Worm (Caenorhabditis elegans) whole organism, L3 larva: Measurements from ENCODE around the gene acl-9.

Experiments
- egl-27 ChIP-seq: sonication (generic microtip); optimal IDR thresholded peaks from 4 replicates; lab custom pipeline; 2017; ENCODE audit warnings: missing biosample characterization, missing genetic modification reagents, missing genetic modification characterization
- hmg-11 ChIP-seq: sonication (generic microtip); optimal IDR thresholded peaks from 2 replicates; lab custom pipeline; 2016; ENCODE audit warnings: missing genetic modification characterization, missing compliant biosample characterization
- jun-1 ChIP-seq: fragments of 150-350 bp; optimal IDR thresholded peaks from 2 replicates; lab custom pipeline; 2014; ENCODE audit warnings: missing biosample characterization, missing genetic modification reagents, missing genetic modification characterization
- lin-15B ChIP-seq: fragments of 150-350 bp; optimal IDR thresholded peaks from 2 replicates; lab custom pipeline; 2014; ENCODE audit warnings: missing biosample characterization, missing genetic modification characterization
- nhr-237 ChIP-seq: fragments of 150-350 bp; optimal IDR thresholded peaks from 2 replicates; lab custom pipeline; 2014; ENCODE audit warnings: missing biosample characterization, missing genetic modification characterization

DNA sequence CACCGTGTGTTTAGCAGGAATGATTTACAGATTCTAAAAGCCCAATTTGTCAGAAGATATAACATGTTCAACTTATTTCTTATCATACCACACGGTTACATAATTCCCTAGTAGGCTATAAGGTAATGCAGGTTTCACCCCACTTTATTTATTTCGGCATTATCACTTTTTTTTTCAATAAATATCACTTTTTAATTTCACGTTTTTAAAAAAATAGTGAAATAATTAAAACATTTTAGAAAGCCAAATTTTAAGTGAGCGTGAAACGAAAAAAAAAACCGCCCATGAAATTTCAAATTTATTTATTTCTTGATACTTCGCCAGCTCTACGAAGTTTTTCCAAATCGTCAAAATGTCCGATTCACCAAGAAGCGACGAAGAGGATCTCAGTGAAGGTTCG is 4.7 kb upstream of the acl-9 start, which contains the start of gene fbxa-196:
- TF ChIP-seq jun-1 (tag; lab: Kevin White, UChicago): no peak
- TF ChIP-seq lin-15B (tag; lab: Kevin White, UChicago): no peak
- TF ChIP-seq egl-27 (tag; lab: Kevin White, UChicago): no peak
- TF ChIP-seq hmg-11 (tag; lab: Kevin White, UChicago): no peak
- no peak for TF ChIP-seq nhr-237 (tag; lab: Kevin White, UChicago)
